Fruit fly (Drosophila melanogaster) whole organism, embryonic: ENCODE measurements around the gene NitFhit.
A peak's percentile ranks its signal among the peaks of the same experiment; 100 is the strongest.

Source experiments
- Ada2b ChIP-seq: fragments of 200-800 bp; sonication (Bioruptor generic); IDR thresholded peaks from 2 replicates; pipeline ENCODE4 v1.3.6; 2022; ENCODE audit warnings: missing biosample characterization, missing genetic modification characterization
- B-H1 ChIP-seq: fragments of 200-800 bp; sonication (Bioruptor generic); IDR thresholded peaks from 3 replicates; pipeline ENCODE4 v1.3.6; 2022; ENCODE audit warnings: missing biosample characterization, missing genetic modification characterization
- Blimp-1 ChIP-seq: fragments of 200-800 bp; sonication (Bioruptor generic); optimal IDR thresholded peaks from 3 replicates; lab custom pipeline; 2018; ENCODE audit warnings: missing biosample characterization, missing genetic modification characterization, mild to moderate bottlenecking, moderate library complexity, missing genetic modification reagents
- CG10274 ChIP-seq: fragments of 200-800 bp; sonication (Bioruptor generic); optimal IDR thresholded peaks from 3 replicates; lab custom pipeline; 2017; ENCODE audit warnings: missing biosample characterization, mild to moderate bottlenecking, missing genetic modification characterization
- CG11398 ChIP-seq: fragments of 200-800 bp; sonication (Bioruptor generic); optimal IDR thresholded peaks from 2 replicates; lab custom pipeline; 2016; ENCODE audit warnings: missing biosample characterization, missing genetic modification characterization
- CG11696 ChIP-seq: fragments of 200-800 bp; sonication (Bioruptor generic); IDR thresholded peaks from 2 replicates; pipeline ENCODE4 v1.3.6; 2022; ENCODE audit warnings: missing biosample characterization, missing genetic modification characterization
- CG12659 ChIP-seq: fragments of 200-800 bp; sonication (Bioruptor generic); optimal IDR thresholded peaks from 3 replicates; lab custom pipeline; 2017; ENCODE audit warnings: mild to moderate bottlenecking, missing biosample characterization, missing genetic modification reagents, missing genetic modification characterization
- CG12769 ChIP-seq: fragments of 200-800 bp; sonication (Bioruptor generic); optimal IDR thresholded peaks from 2 replicates; lab custom pipeline; 2019; ENCODE audit warnings: missing biosample characterization, mild to moderate bottlenecking, missing genetic modification characterization, moderate library complexity
- CG14441 ChIP-seq: fragments of 200-800 bp; sonication (Bioruptor generic); IDR thresholded peaks from 2 replicates; pipeline ENCODE4 v1.3.6; 2022; ENCODE audit warnings: missing biosample characterization, missing genetic modification characterization
- CG14710 ChIP-seq: fragments of 200-800 bp; sonication (Bioruptor generic); optimal IDR thresholded peaks from 3 replicates; lab custom pipeline; 2019; ENCODE audit warnings: missing biosample characterization, mild to moderate bottlenecking, missing genetic modification characterization, moderate library complexity
- CG14860 ChIP-seq: fragments of 200-800 bp; sonication (Bioruptor generic); IDR thresholded peaks from 3 replicates; pipeline ENCODE4 v1.3.6; 2022; ENCODE audit warnings: missing biosample characterization, missing genetic modification characterization; ENCODE audit not compliant: partially characterized antibody
- CG16813 ChIP-seq: fragments of 200-800 bp; sonication (Bioruptor generic); IDR thresholded peaks from 3 replicates; pipeline ENCODE4 v1.3.6; 2022; ENCODE audit warnings: missing biosample characterization, missing genetic modification characterization; ENCODE audit not compliant: partially characterized antibody
- CG18476 ChIP-seq: fragments of 200-800 bp; sonication (Bioruptor generic); optimal IDR thresholded peaks from 2 replicates; lab custom pipeline; 2016; ENCODE audit warnings: missing biosample characterization, mild to moderate bottlenecking, missing genetic modification characterization
- CG18599 ChIP-seq: fragments of 200-800 bp; sonication (Bioruptor generic); optimal IDR thresholded peaks from 3 replicates; lab custom pipeline; 2017; ENCODE audit warnings: missing biosample characterization, missing genetic modification characterization, mild to moderate bottlenecking, moderate library complexity, missing genetic modification reagents
- CG2889 ChIP-seq: fragments of 200-800 bp; sonication (Bioruptor generic); IDR thresholded peaks from 3 replicates; pipeline ENCODE4 v1.3.6; 2022; ENCODE audit warnings: missing biosample characterization, missing genetic modification characterization
- CG32767 ChIP-seq: fragments of 200-800 bp; sonication (Bioruptor generic); IDR thresholded peaks from 2 replicates; pipeline ENCODE4 v1.3.6; 2022; ENCODE audit warnings: missing biosample characterization, missing genetic modification characterization
- CG32772 ChIP-seq: fragments of 200-800 bp; sonication (Bioruptor generic); IDR thresholded peaks from 2 replicates; pipeline ENCODE4 v1.3.6; 2022; ENCODE audit warnings: missing biosample characterization, missing genetic modification characterization
- CG4328 ChIP-seq: fragments of 200-800 bp; sonication (Bioruptor generic); optimal IDR thresholded peaks from 3 replicates; lab custom pipeline; 2017; ENCODE audit warnings: missing biosample characterization, missing genetic modification reagents, missing genetic modification characterization
- CG6654 ChIP-seq: fragments of 200-800 bp; sonication (Bioruptor generic); optimal IDR thresholded peaks from 2 replicates; lab custom pipeline; 2017; ENCODE audit warnings: missing biosample characterization, mild to moderate bottlenecking, missing genetic modification characterization
- CG6813 ChIP-seq: fragments of 200-800 bp; sonication (Bioruptor generic); optimal IDR thresholded peaks from 2 replicates; lab custom pipeline; 2017; ENCODE audit warnings: missing biosample characterization, missing genetic modification characterization, mild to moderate bottlenecking, moderate library complexity, missing genetic modification reagents
- CG6854 ChIP-seq: fragments of 200-800 bp; sonication (Bioruptor generic); optimal IDR thresholded peaks from 3 replicates; lab custom pipeline; 2017; ENCODE audit warnings: missing biosample characterization, mild to moderate bottlenecking, missing genetic modification characterization
- CG7839 ChIP-seq: fragments of 200-800 bp; sonication (Bioruptor generic); optimal IDR thresholded peaks from 3 replicates; lab custom pipeline; 2018; ENCODE audit warnings: missing biosample characterization, mild to moderate bottlenecking, missing genetic modification characterization, moderate library complexity
- CG8924 ChIP-seq: fragments of 200-800 bp; optimal IDR thresholded peaks from 3 replicates; lab custom pipeline; 2019; ENCODE audit warnings: missing biosample characterization, mild to moderate bottlenecking, missing genetic modification characterization, moderate library complexity
- CTCF ChIP-seq: fragments of 200-800 bp; sonication (Bioruptor generic); optimal IDR thresholded peaks from 2 replicates; lab custom pipeline; 2017; ENCODE audit warnings: missing biosample characterization, mild to moderate bottlenecking, missing genetic modification characterization, moderate library complexity
- CoRest ChIP-seq: fragments of 200-800 bp; sonication (Bioruptor generic); optimal IDR thresholded peaks from 3 replicates; lab custom pipeline; 2018; ENCODE audit warnings: missing biosample characterization, mild to moderate bottlenecking, missing genetic modification characterization, moderate library complexity
- Fer1 ChIP-seq: fragments of 200-800 bp; sonication (Bioruptor generic); optimal IDR thresholded peaks from 2 replicates; lab custom pipeline; 2017; ENCODE audit warnings: missing biosample characterization, mild to moderate bottlenecking, missing genetic modification characterization
- HHEX ChIP-seq: fragments of 200-800 bp; sonication (Bioruptor generic); optimal IDR thresholded peaks from 3 replicates; lab custom pipeline; 2017; ENCODE audit warnings: missing biosample characterization, mild to moderate bottlenecking, missing genetic modification characterization, missing genetic modification reagents
- Myb ChIP-seq: fragments of 200-800 bp; sonication (Bioruptor generic); optimal IDR thresholded peaks from 2 replicates; lab custom pipeline; 2016; ENCODE audit warnings: missing biosample characterization, missing genetic modification characterization
- Opbp ChIP-seq: fragments of 200-800 bp; sonication (Bioruptor generic); IDR thresholded peaks from 3 replicates; pipeline ENCODE4 v1.3.6; 2022; ENCODE audit warnings: missing biosample characterization, missing genetic modification characterization; ENCODE audit not compliant: partially characterized antibody
- Optix ChIP-seq: fragments of 200-800 bp; sonication (Bioruptor generic); IDR thresholded peaks from 3 replicates; pipeline ENCODE4 v1.3.6; 2022; ENCODE audit warnings: missing biosample characterization, missing genetic modification characterization
- Spps ChIP-seq: fragments of 200-800 bp; sonication (Bioruptor generic); optimal IDR thresholded peaks from 2 replicates; lab custom pipeline; 2018; ENCODE audit warnings: missing biosample characterization, mild to moderate bottlenecking, missing genetic modification characterization
- Vsx1 ChIP-seq: fragments of 200-800 bp; sonication (Bioruptor generic); optimal IDR thresholded peaks from 2 replicates; lab custom pipeline; 2017; ENCODE audit warnings: missing biosample characterization, mild to moderate bottlenecking, missing genetic modification characterization, missing genetic modification reagents
- bigmax ChIP-seq: fragments of 200-800 bp; sonication (Bioruptor generic); optimal IDR thresholded peaks from 2 replicates; lab custom pipeline; 2018; ENCODE audit warnings: missing biosample characterization, mild to moderate bottlenecking, missing genetic modification characterization
- chinmo ChIP-seq: fragments of 200-800 bp; sonication (Bioruptor generic); IDR thresholded peaks from 4 replicates; pipeline ENCODE4 v1.3.6; 2022; ENCODE audit warnings: missing biosample characterization, missing genetic modification characterization; ENCODE audit not compliant: partially characterized antibody
- disco-r ChIP-seq: fragments of 200-800 bp; sonication (Bioruptor generic); optimal IDR thresholded peaks from 2 replicates; lab custom pipeline; 2016; ENCODE audit warnings: missing biosample characterization, missing genetic modification characterization
- exex ChIP-seq: fragments of 200-800 bp; sonication (Bioruptor generic); optimal IDR thresholded peaks from 4 replicates; lab custom pipeline; 2018; ENCODE audit warnings: missing biosample characterization, mild to moderate bottlenecking, missing genetic modification characterization, moderate library complexity
- fru ChIP-seq: fragments of >200 bp; optimal IDR thresholded peaks from 2 replicates; lab custom pipeline; 2017
- fu2 ChIP-seq: fragments of 200-800 bp; sonication (Bioruptor generic); optimal IDR thresholded peaks from 2 replicates; lab custom pipeline; 2016; ENCODE audit warnings: missing biosample characterization, missing genetic modification characterization
- grn ChIP-seq: fragments of 200-800 bp; sonication (Bioruptor generic); optimal IDR thresholded peaks from 3 replicates; lab custom pipeline; 2017; ENCODE audit warnings: missing biosample characterization, missing genetic modification characterization
- gsb ChIP-seq: fragments of 200-800 bp; sonication (Bioruptor generic); IDR thresholded peaks from 2 replicates; pipeline ENCODE4 v1.3.6; 2022; ENCODE audit warnings: missing biosample characterization, missing genetic modification characterization
- her ChIP-seq: fragments of 200-800 bp; sonication (Bioruptor generic); optimal IDR thresholded peaks from 2 replicates; lab custom pipeline; 2016; ENCODE audit warnings: missing biosample characterization, missing genetic modification characterization
- hth ChIP-seq: fragments of >200 bp; optimal IDR thresholded peaks from 2 replicates; lab custom pipeline; 2017; ENCODE audit warnings: inconsistent platforms
- nom ChIP-seq: fragments of 200-800 bp; sonication (Bioruptor generic); optimal IDR thresholded peaks from 2 replicates; lab custom pipeline; 2017; ENCODE audit warnings: missing biosample characterization, missing genetic modification characterization, mild to moderate bottlenecking, moderate library complexity, missing genetic modification reagents
- pfk ChIP-seq: fragments of 200-800 bp; sonication (Bioruptor generic); optimal IDR thresholded peaks from 2 replicates; lab custom pipeline; 2018; ENCODE audit warnings: missing biosample characterization, mild to moderate bottlenecking, missing genetic modification characterization, moderate library complexity
- pros ChIP-seq: fragments of 200-800 bp; sonication (Bioruptor generic); optimal IDR thresholded peaks from 3 replicates; lab custom pipeline; 2019; ENCODE audit warnings: missing biosample characterization, mild to moderate bottlenecking, missing genetic modification characterization, moderate library complexity
- salm ChIP-seq: fragments of 200-800 bp; sonication (Bioruptor generic); optimal IDR thresholded peaks from 2 replicates; lab custom pipeline; 2018; ENCODE audit warnings: missing biosample characterization, mild to moderate bottlenecking, missing genetic modification characterization
- schlank ChIP-seq: fragments of 200-800 bp; sonication (Bioruptor generic); optimal IDR thresholded peaks from 2 replicates; lab custom pipeline; 2018; ENCODE audit warnings: missing biosample characterization, mild to moderate bottlenecking, missing genetic modification characterization
- sens ChIP-seq: fragments of 200-800 bp; sonication (Bioruptor generic); peaks from one replicate; lab custom pipeline; 2016; ENCODE audit warnings: missing biosample characterization, missing genetic modification characterization
- sug ChIP-seq: fragments of 200-800 bp; optimal IDR thresholded peaks from 2 replicates; lab custom pipeline; 2019; ENCODE audit warnings: missing biosample characterization, mild to moderate bottlenecking, missing genetic modification characterization, moderate library complexity
- twi ChIP-seq: fragments of 200-800 bp; optimal IDR thresholded peaks from 2 replicates; lab custom pipeline; 2019; ENCODE audit warnings: missing biosample characterization, mild to moderate bottlenecking, missing genetic modification characterization, moderate library complexity
- unpg ChIP-seq: fragments of 200-800 bp; sonication (Bioruptor generic); optimal IDR thresholded peaks from 3 replicates; lab custom pipeline; 2018; ENCODE audit warnings: missing biosample characterization, mild to moderate bottlenecking, missing genetic modification characterization, moderate library complexity

NitFhit gene

dm6 chr3L:184251-184650 is 19.3 kb upstream of the NitFhit start, which contains the start of the genes CG34140, Mkp and Mtch (continued):
- TF ChIP-seq bigmax (GFP tag; lab: Kevin White, UChicago) = no peak
- TF ChIP-seq CG32767 = peak; percentile 89
- TF ChIP-seq HHEX (GFP tag; lab: Kevin White, UChicago) = peak; percentile 56
- peak; percentile 79 for TF ChIP-seq her
- peak; percentile 92 for TF ChIP-seq CG14710 (tag; lab: Kevin White, UChicago)
- TF ChIP-seq salm (tag; lab: Kevin White, UChicago) = peak; percentile 68
- no peak for TF ChIP-seq CG12769 (tag; lab: Kevin White, UChicago)
- TF ChIP-seq schlank (tag; lab: Kevin White, UChicago) = no peak
- peak; percentile 71 for TF ChIP-seq CG11398
- TF ChIP-seq CG14441 (GFP tag; lab: Robert Waterston, UW) = peak; percentile 78
- no peak for TF ChIP-seq Vsx1 (GFP tag; lab: Kevin White, UChicago)
- TF ChIP-seq Fer1 = peak; percentile 84
- no peak for TF ChIP-seq CG6654 (GFP tag; lab: Kevin White, UChicago)
- TF ChIP-seq CG16813 = peak; percentile 95
- peak; percentile 7 for TF ChIP-seq nom (GFP tag; lab: Kevin White, UChicago)
- TF ChIP-seq CG6854 = no peak
- peak; percentile 79 for TF ChIP-seq CG32772 (GFP tag; lab: Robert Waterston, UW)
- peak; percentile 86 for TF ChIP-seq CG18476 (GFP tag; lab: Kevin White, UChicago)
- peak; percentile 82 for TF ChIP-seq Optix (GFP tag; lab: Robert Waterston, UW)
- peak; percentile 66 for TF ChIP-seq Spps (tag; lab: Kevin White, UChicago)
- no peak for TF ChIP-seq grn
- TF ChIP-seq unpg = no peak
- peak; percentile 82 for TF ChIP-seq CG8924
- TF ChIP-seq CG4328 (GFP tag; lab: Kevin White, UChicago) = peak; percentile 68
- peak; percentile 18 for TF ChIP-seq pfk (GFP tag; lab: Kevin White, UChicago)
- peak; percentile 28 for TF ChIP-seq CG10274 (GFP tag; lab: Kevin White, UChicago)
- no peak for TF ChIP-seq Blimp-1
- peak; percentile 89 for TF ChIP-seq CG14860
- peak; percentile 72 for TF ChIP-seq Myb
- TF ChIP-seq CG7839 (tag; lab: Kevin White, UChicago) = no peak
- TF ChIP-seq hth (lab: Kevin White, UChicago) = no peak
- TF ChIP-seq exex (tag; lab: Kevin White, UChicago) = no peak
- TF ChIP-seq chinmo (GFP tag; lab: Robert Waterston, UW) = peak; percentile 77; the same call in 2 of the 4 replicates
- TF ChIP-seq sens (GFP tag; lab: Kevin White, UChicago) = peak; percentile 98
- TF ChIP-seq sug = no peak
- no peak for TF ChIP-seq fru
- TF ChIP-seq fu2 (GFP tag; lab: Kevin White, UChicago) = peak; percentile 88
- peak; percentile 89 for TF ChIP-seq CG12659 (GFP tag; lab: Kevin White, UChicago)
- TF ChIP-seq pros (GFP tag; lab: Kevin White, UChicago) = no peak
- no peak for TF ChIP-seq CoRest
- TF ChIP-seq disco-r (GFP tag; lab: Kevin White, UChicago) = peak; percentile 54
- no peak for TF ChIP-seq CG6813 (GFP tag; lab: Kevin White, UChicago)
- TF ChIP-seq twi = no peak
- 0 out of 2 replicates have a peak, but pooled peaks have one; percentile 40 for TF ChIP-seq gsb (GFP tag; lab: Robert Waterston, UW)
- TF ChIP-seq CG18599 = peak; percentile 88
- no peak for TF ChIP-seq CTCF (GFP tag; lab: Kevin White, UChicago)
- peak; percentile 73 for TF ChIP-seq Ada2b
- 0 out of 2 replicates have a peak, but pooled peaks have one; percentile 39 for TF ChIP-seq CG11696 (GFP tag; lab: Robert Waterston, UW)
- peak; percentile 82 for TF ChIP-seq Opbp
- peak; percentile 70 for TF ChIP-seq CG2889 (GFP tag; lab: Robert Waterston, UW)
- no peak; the same call in 2 of the 3 replicates for TF ChIP-seq B-H1 (GFP tag; lab: Robert Waterston, UW)
